Worm (Caenorhabditis elegans): ENCODE measurements around the gene srg-7.

ce11 chrIII:6260115-6260514 lies 7.8 kb downstream of the srg-7 start, which contains the start of gene srg-2:
- TF ChIP-seq zag-1 (tag; optimal IDR thresholded peaks at IDR 0.05) (no peak), aha-1 (tag) (no peak), saeg-2 (GFP tag; IDR thresholded peaks at IDR 0.05) (no peak), lin-13 (GFP tag; optimal IDR thresholded peaks at IDR 0.05) (no peak), nhr-237 (tag; optimal IDR thresholded peaks at IDR 0.05) (no peak), pqm-1 (tag; optimal IDR thresholded peaks at IDR 0.05) (no peak), nhr-28 (tag; optimal IDR thresholded peaks at IDR 0.05) (no peak), egl-27 (tag; optimal IDR thresholded peaks at IDR 0.05) (no peak), spr-3 (GFP tag; optimal IDR thresholded peaks at IDR 0.05) (no peak), madf-5 (GFP tag; IDR thresholded peaks at IDR 0.05) (no peak), Y75B8A.6 (GFP tag; IDR thresholded peaks at IDR 0.05) (no peak), daf-19 (GFP tag; conservative IDR thresholded peaks at IDR 0.05) (no peak), ztf-7 (tag; optimal IDR thresholded peaks at IDR 0.05) (no peak), nhr-102 (tag; optimal IDR thresholded peaks at IDR 0.05) (no peak)
